Fruit fly (Drosophila melanogaster): ENCODE results near the gene CG31097.

CG31097 gene

DNA sequence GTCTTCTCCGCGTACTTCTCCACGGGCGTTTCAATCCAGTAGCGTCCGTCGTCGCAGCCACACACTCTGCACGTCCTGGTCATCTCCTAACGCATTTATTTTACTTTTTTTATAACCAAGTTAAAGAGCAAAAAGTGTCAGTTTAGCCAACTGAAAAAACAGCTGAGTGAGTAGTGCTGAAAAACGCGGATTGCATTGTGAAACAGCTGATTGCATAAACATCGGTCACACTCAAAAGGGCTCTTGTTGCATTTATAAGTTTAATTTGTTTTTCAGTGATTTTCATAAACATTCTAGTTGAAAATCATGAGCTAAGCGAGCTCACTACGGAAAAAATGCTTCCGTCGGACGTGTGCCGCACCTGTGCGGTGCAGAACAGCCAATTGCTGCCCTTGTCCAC, 37.5 kb upstream of the CG31097 start, which contains the start of the genes CG10669 and CG11902 (continued):
- TF ChIP-seq btn (GFP tag; optimal IDR thresholded peaks at IDR 0.05) (no peak), Xbp1 (GFP tag; optimal IDR thresholded peaks at IDR 0.05) (no peak), CG17829 (tag; optimal IDR thresholded peaks at IDR 0.05) (no peak), Meics (GFP tag; optimal IDR thresholded peaks at IDR 0.05) (no peak), sqz (GFP tag; optimal IDR thresholded peaks at IDR 0.05) (no peak), pfk (GFP tag; optimal IDR thresholded peaks at IDR 0.05) (no peak), CG18764 (GFP tag; optimal IDR thresholded peaks at IDR 0.05) (no peak), ind (GFP tag; optimal IDR thresholded peaks at IDR 0.05) (no peak), Dll (GFP tag; IDR thresholded peaks at IDR 0.05; ENCODE audit: partially characterized antibody) (0 out of 4 replicates have a peak, but pooled peaks have one; percentile 31), oc (tag; optimal IDR thresholded peaks at IDR 0.05) (no peak), CG12104 (GFP tag; optimal IDR thresholded peaks at IDR 0.05) (no peak), CG18262 (tag; optimal IDR thresholded peaks at IDR 0.05) (no peak), CG13287 (GFP tag; IDR thresholded peaks at IDR 0.05; ENCODE audit: partially characterized antibody) (peak; percentile 26; the same call in 1 of the 2 replicates), al (GFP tag; IDR thresholded peaks at IDR 0.05) (no peak), fd102C (GFP tag; optimal IDR thresholded peaks at IDR 0.05) (no peak), CG6791 (GFP tag; IDR thresholded peaks at IDR 0.05; ENCODE audit: partially characterized antibody) (0 out of 3 replicates have a peak, but pooled peaks have one; percentile 23), CG7357 (GFP tag; IDR thresholded peaks at IDR 0.05) (no peak), bigmax (GFP tag; optimal IDR thresholded peaks at IDR 0.05) (peak; percentile 3), pros (GFP tag; optimal IDR thresholded peaks at IDR 0.05) (no peak), gro (GFP tag; optimal IDR thresholded peaks at IDR 0.05) (no peak), CG17328 (GFP tag; IDR thresholded peaks at IDR 0.05) (no peak), MBD-R2 (GFP tag; IDR thresholded peaks at IDR 0.05) (peak; percentile 97), CG9797 (GFP tag; optimal IDR thresholded peaks at IDR 0.05) (peak; percentile 60), CG16813 (GFP tag; IDR thresholded peaks at IDR 0.05; ENCODE audit: partially characterized antibody) (no peak), shn (GFP tag; optimal IDR thresholded peaks at IDR 0.05) (no peak), Dp (GFP tag; optimal IDR thresholded peaks at IDR 0.05) (peak; percentile 3), CG8388 (GFP tag; optimal IDR thresholded peaks at IDR 0.05) (no peak), Oli (tag; optimal IDR thresholded peaks at IDR 0.05) (no peak), Max (GFP tag; optimal IDR thresholded peaks at IDR 0.05) (no peak), CG14710 (tag; optimal IDR thresholded peaks at IDR 0.05) (no peak), sna (GFP tag; IDR thresholded peaks at IDR 0.05; ENCODE audit: partially characterized antibody) (peak; percentile 41; the same call in 1 of the 2 replicates), chinmo (GFP tag; IDR thresholded peaks at IDR 0.05; ENCODE audit: partially characterized antibody) (peak; percentile 50; the same call in 1 of the 4 replicates), CG2712 (tag; optimal IDR thresholded peaks at IDR 0.05) (no peak), gfzf (GFP tag; optimal IDR thresholded peaks at IDR 0.05) (peak; percentile 47), esg (GFP tag; conservative IDR thresholded peaks at IDR 0.05) (no peak), CG3838 (GFP tag; optimal IDR thresholded peaks at IDR 0.05) (no peak), CG12391 (tag; optimal IDR thresholded peaks at IDR 0.05) (no peak), Sin3A (optimal IDR thresholded peaks at IDR 0.05) (peak; percentile 3), bcd (GFP tag; optimal IDR thresholded peaks at IDR 0.05) (no peak), Elba2 (GFP tag; optimal IDR thresholded peaks at IDR 0.05) (peak; percentile 18), Side (GFP tag; optimal IDR thresholded peaks at IDR 0.05) (no peak), dm (GFP tag; optimal IDR thresholded peaks at IDR 0.05) (no peak), CG9817 (tag; optimal IDR thresholded peaks at IDR 0.05) (no peak), otp (GFP tag; IDR thresholded peaks at IDR 0.05) (no peak), maf-S (GFP tag; optimal IDR thresholded peaks at IDR 0.05) (no peak), org-1 (GFP tag; optimal IDR thresholded peaks at IDR 0.05) (no peak), Gsc (GFP tag; IDR thresholded peaks at IDR 0.05) (no peak), sob (GFP tag; IDR thresholded peaks at IDR 0.05) (no peak), ci (GFP tag; IDR thresholded peaks at IDR 0.05) (0 out of 3 replicates have a peak, but pooled peaks have one; percentile 9), CG16779 (GFP tag; IDR thresholded peaks at IDR 0.05) (no peak), CG10543 (GFP tag; optimal IDR thresholded peaks at IDR 0.05) (no peak)
